Worm (Caenorhabditis elegans): ENCODE results near the gene tag-297.

DNA sequence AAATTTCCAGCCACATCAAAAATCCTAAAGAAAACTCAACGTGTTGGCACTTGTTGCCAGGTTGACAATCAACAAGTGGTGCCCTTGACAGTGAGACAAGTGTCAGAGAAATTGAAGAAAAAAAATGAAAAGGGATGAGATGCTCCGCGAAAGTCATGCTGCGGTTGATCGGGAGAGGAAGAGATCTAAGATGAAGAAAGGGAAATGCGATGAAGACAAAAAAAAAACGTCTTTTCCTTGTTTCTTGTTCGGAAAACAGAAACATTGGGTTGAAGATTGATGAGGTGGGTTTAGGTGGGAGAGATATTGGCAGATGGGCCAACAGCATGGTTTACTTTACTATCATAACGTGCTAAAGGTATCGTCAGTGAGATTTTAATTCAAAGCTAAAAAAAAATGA, 42.7 kb downstream of the tag-297 start:
- no peak for TF ChIP-seq nhr-12 (tag; optimal IDR thresholded peaks at IDR 0.05)
- TF ChIP-seq ZK546.5 (tag; optimal IDR thresholded peaks at IDR 0.05): no peak
- no peak for TF ChIP-seq alr-1 (tag; optimal IDR thresholded peaks at IDR 0.05)
- no peak for TF ChIP-seq unc-62 (GFP tag; optimal IDR thresholded peaks at IDR 0.05)
- no peak for TF ChIP-seq nhr-10 (tag; optimal IDR thresholded peaks at IDR 0.05)

Measured in whole organism, L2 larva.